Fruit fly (Drosophila melanogaster): ENCODE results near the gene Nepl5.

Nepl5 gene

dm6 chr2L:6338367-6338975 lies 42.6 kb upstream of the Nepl5 start, which contains the start of the genes Pez and Cpr (continued):
- peak; percentile 64 for TF ChIP-seq pho (GFP tag; optimal IDR thresholded peaks at IDR 0.05)
- TF ChIP-seq dysf (GFP tag; IDR thresholded peaks at IDR 0.05), result peak; percentile 48; the same call in 1 of the 3 replicates
- TF ChIP-seq CG11456 (GFP tag; IDR thresholded peaks at IDR 0.05), result peak; percentile 77; the same call in 2 of the 3 replicates
- no peak for TF ChIP-seq row (GFP tag; IDR thresholded peaks at IDR 0.05)
- peak; percentile 19 for TF ChIP-seq ewg (GFP tag; optimal IDR thresholded peaks at IDR 0.05)
- TF ChIP-seq CG3726 (GFP tag; IDR thresholded peaks at IDR 0.05), result no peak
- no peak for TF ChIP-seq CG8089 (GFP tag; optimal IDR thresholded peaks at IDR 0.05)
- TF ChIP-seq Mrtf (GFP tag; IDR thresholded peaks at IDR 0.05), result no peak; the same call in 2 of the 3 replicates
- peak; percentile 6; the same call in 1 of the 3 replicates for TF ChIP-seq CG6175 (GFP tag; IDR thresholded peaks at IDR 0.05)
- TF ChIP-seq eve (GFP tag; optimal IDR thresholded peaks at IDR 0.05), result no peak
- no peak for TF ChIP-seq cg (GFP tag; optimal IDR thresholded peaks at IDR 0.05)
- TF ChIP-seq CG7987 (GFP tag; optimal IDR thresholded peaks at IDR 0.05), result peak; percentile 43
- TF ChIP-seq CG2116 (GFP tag; optimal IDR thresholded peaks at IDR 0.05), result peak; percentile 70
- TF ChIP-seq Lhr (GFP tag; optimal IDR thresholded peaks at IDR 0.05), result peak; percentile 92
- no peak for TF ChIP-seq Abd-B (GFP tag; optimal IDR thresholded peaks at IDR 0.05)
- TF ChIP-seq chif (GFP tag; optimal IDR thresholded peaks at IDR 0.05), result no peak
- TF ChIP-seq HmgZ (tag; optimal IDR thresholded peaks at IDR 0.05), result peak; percentile 52
- TF ChIP-seq tio (GFP tag; optimal IDR thresholded peaks at IDR 0.05), result no peak
- TF ChIP-seq Max (GFP tag; optimal IDR thresholded peaks at IDR 0.05), result peak; percentile 5
- peak; percentile 79 for TF ChIP-seq Jarid2 (GFP tag; optimal IDR thresholded peaks at IDR 0.05)
- peak; percentile 28; the same call in 1 of the 2 replicates for TF ChIP-seq CG14441 (GFP tag; IDR thresholded peaks at IDR 0.05)
- TF ChIP-seq CG18764 (GFP tag; optimal IDR thresholded peaks at IDR 0.05), result peak; percentile 25
- TF ChIP-seq CG3847 (GFP tag; IDR thresholded peaks at IDR 0.05), result peak; percentile 66
- no peak for TF ChIP-seq E2f1 (GFP tag; IDR thresholded peaks at IDR 0.05)
- peak; percentile 4 for TF ChIP-seq PHDP (tag; optimal IDR thresholded peaks at IDR 0.05)
- TF ChIP-seq HLH4C (GFP tag; IDR thresholded peaks at IDR 0.05; ENCODE audit: partially characterized antibody), result peak; percentile 86
- TF ChIP-seq CG11560 (tag; IDR thresholded peaks at IDR 0.05), result peak; percentile 93

- TF ChIP-seq dysf (GFP tag; IDR thresholded peaks at IDR 0.05) (peak; percentile 49; the same call in 2 of the 3 replicates), bowl (GFP tag; IDR thresholded peaks at IDR 0.05) (no peak), CG10147 (GFP tag; optimal IDR thresholded peaks at IDR 0.05) (no peak), abd-A (tag; optimal IDR thresholded peaks at IDR 0.05) (no peak), CG4730 (GFP tag; IDR thresholded peaks at IDR 0.05) (no peak), ab (GFP tag; optimal IDR thresholded peaks at IDR 0.05) (no peak), toy (GFP tag; IDR thresholded peaks at IDR 0.05) (no peak), H15 (GFP tag; IDR thresholded peaks at IDR 0.05) (0 out of 3 replicates have a peak, but pooled peaks have one; percentile 28), jigr1 (GFP tag; IDR thresholded peaks at IDR 0.05) (no peak), NFAT (GFP tag; IDR thresholded peaks at IDR 0.05) (no peak), peb (GFP tag; IDR thresholded peaks at IDR 0.05) (no peak), Nf-YA (GFP tag; IDR thresholded peaks at IDR 0.05) (no peak), CG2889 (GFP tag; IDR thresholded peaks at IDR 0.05) (0 out of 3 replicates have a peak, but pooled peaks have one; percentile 5), CG4707 (GFP tag; optimal IDR thresholded peaks at IDR 0.05) (no peak), CG14014 (GFP tag; IDR thresholded peaks at IDR 0.05) (peak; percentile 47), Poxn (GFP tag; IDR thresholded peaks at IDR 0.05) (no peak), ranshi (GFP tag; IDR thresholded peaks at IDR 0.05) (no peak), ERR (GFP tag; optimal IDR thresholded peaks at IDR 0.05) (no peak), shn (GFP tag; optimal IDR thresholded peaks at IDR 0.05) (peak; percentile 54), CG12769 (tag; optimal IDR thresholded peaks at IDR 0.05) (peak; percentile 22), lbe (GFP tag; optimal IDR thresholded peaks at IDR 0.05) (no peak), CG13894 (tag; optimal IDR thresholded peaks at IDR 0.05) (no peak), ap (GFP tag; IDR thresholded peaks at IDR 0.05) (no peak)
Measured at dm6 chr2L:6339010-6339897, 41.8 kb upstream of the Nepl5 start.

Data from whole organism, embryonic.